Worm (Caenorhabditis elegans): Measurements from ENCODE around the gene F26D11.13.

- TF ChIP-seq fos-1 (tag; optimal IDR thresholded peaks at IDR 0.05) (no peak), nhr-25 (tag; optimal IDR thresholded peaks at IDR 0.05; ENCODE audit: borderline replicate concordance, insufficient read depth) (no peak), ceh-62 (tag; optimal IDR thresholded peaks at IDR 0.05) (no peak), ama-1 (optimal IDR thresholded peaks at IDR 0.05) (no peak), lir-3 (tag; optimal IDR thresholded peaks at IDR 0.05) (no peak), nhr-102 (tag; optimal IDR thresholded peaks at IDR 0.05) (no peak), lin-39 (tag; optimal IDR thresholded peaks at IDR 0.05) (no peak), daf-16 (GFP tag; optimal IDR thresholded peaks at IDR 0.05) (no peak), daf-16 (tag; optimal IDR thresholded peaks at IDR 0.05) (no peak)
Measured at ce11 chrV:7995165-7995564, 40.7 kb upstream of the F26D11.13 start.

Data from whole organism, L4 larva.